Fruit fly (Drosophila melanogaster) S2 (cell line): ENCODE results near the gene Met75Ca.
"Not testable (repeated sequence)": the region's sequence is repeated elsewhere in the genome, so short reads cannot be mapped to it uniquely, and the experiment has no call there.

Source experiments
- CG8478 ChIP-seq: fragments of >200 bp; optimal IDR thresholded peaks from 2 replicates; lab custom pipeline; 2018
- CTCF ChIP-seq, 2 experiments: fragments of >200 bp; optimal IDR thresholded peaks; 2 replicates each; lab custom pipeline; 2018

The Met75Ca gene

DNA sequence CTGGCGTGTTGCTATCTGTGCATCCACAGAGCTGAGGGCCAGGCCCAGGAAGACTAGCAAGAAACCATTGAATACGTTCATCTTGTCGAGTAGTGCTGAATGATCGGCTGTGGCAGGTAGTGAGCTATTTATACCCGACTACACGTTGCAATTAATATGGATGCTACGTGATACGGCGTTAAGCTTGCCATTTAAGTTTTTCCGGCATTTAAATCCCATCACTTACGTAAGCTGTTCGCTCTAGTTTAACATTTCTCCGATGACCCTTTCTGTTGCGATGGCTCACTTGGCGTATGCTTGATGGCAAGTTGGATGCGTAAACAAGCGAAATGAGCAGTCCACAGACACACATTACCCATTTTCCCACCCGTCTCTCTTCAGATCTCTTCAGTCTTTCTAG is at the start of gene Met75Ca:
TSS of gene Met75Ca (minus strand) at position 101 of the 400 bp plus-strand sequence.
- TF ChIP-seq CG8478 (lab: Kevin White, UChicago); CTCF (optimal IDR thresholded peaks at IDR 0.05; lab: Kevin White, UChicago): not testable (repeated sequence)

DNA sequence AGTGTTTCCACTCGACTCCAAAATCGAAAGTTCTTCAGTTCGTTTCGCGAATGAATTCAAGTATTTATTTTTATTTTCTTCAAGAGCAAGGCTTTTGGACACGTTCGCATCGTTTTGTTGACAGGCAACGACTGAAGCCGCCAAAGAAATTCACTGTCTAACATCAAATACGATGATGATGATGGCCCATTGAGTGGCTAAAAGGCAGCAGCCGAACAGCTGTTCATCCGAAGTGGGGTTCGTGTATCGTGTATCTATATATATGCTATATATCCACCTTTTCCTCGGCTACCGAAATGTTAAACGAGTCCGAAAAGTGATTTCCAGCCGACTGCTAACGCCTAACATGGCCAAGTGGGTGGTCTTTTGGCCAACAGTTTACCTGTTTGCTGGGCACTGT is 30.2 kb upstream of the Met75Ca start, which contains the start of gene AstC-R2:
TSS of gene AstC-R2 (minus strand) at position 133 of the 400 bp plus-strand sequence.
- TF ChIP-seq CG8478 (lab: Kevin White, UChicago), result no peak
- no peak for TF ChIP-seq CTCF (optimal IDR thresholded peaks at IDR 0.05; lab: Kevin White, UChicago)

DNA sequence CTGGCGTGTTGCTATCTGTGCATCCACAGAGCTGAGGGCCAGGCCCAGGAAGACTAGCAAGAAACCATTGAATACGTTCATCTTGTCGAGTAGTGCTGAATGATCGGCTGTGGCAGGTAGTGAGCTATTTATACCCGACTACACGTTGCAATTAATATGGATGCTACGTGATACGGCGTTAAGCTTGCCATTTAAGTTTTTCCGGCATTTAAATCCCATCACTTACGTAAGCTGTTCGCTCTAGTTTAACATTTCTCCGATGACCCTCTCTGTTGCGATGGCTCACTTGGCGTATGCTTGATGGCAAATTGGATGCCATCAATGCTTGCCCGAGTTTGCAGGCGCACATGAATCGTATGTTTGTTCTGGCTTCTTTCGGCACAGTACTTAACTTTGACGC is 2.7 kb downstream of the Met75Ca start, which contains the start of gene Met75Cb:
TSS of gene Met75Cb (minus strand) at position 101 of the 400 bp plus-strand sequence.
- not testable (repeated sequence) for TF ChIP-seq CG8478 (lab: Kevin White, UChicago); CTCF (optimal IDR thresholded peaks at IDR 0.05; lab: Kevin White, UChicago)

DNA sequence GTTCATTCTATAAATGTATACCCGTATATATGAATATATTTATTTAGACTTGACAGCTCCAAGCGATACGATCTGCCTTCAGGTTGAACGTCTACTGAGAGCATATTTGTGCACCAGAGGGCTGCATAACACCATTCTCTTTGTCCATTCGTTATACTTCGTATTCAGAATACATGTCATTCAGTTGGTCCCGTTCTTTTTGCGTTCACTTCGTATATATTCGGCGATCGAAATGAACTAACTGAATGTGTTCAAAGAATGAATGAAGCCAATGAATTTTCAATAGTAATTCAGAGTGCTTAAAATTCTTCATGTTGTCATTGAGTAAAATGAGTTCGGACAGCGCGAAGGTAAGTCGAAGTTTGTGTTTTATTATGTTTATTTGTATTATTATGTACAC is 9.1 kb downstream of the Met75Ca start, which contains the start of gene CG4306:
TSS of gene CG4306 (minus strand) at position 101 of the 400 bp plus-strand sequence.
- TF ChIP-seq CTCF (optimal IDR thresholded peaks at IDR 0.05; lab: Kevin White, UChicago) (no peak), CG8478 (lab: Kevin White, UChicago) (no peak)

DNA sequence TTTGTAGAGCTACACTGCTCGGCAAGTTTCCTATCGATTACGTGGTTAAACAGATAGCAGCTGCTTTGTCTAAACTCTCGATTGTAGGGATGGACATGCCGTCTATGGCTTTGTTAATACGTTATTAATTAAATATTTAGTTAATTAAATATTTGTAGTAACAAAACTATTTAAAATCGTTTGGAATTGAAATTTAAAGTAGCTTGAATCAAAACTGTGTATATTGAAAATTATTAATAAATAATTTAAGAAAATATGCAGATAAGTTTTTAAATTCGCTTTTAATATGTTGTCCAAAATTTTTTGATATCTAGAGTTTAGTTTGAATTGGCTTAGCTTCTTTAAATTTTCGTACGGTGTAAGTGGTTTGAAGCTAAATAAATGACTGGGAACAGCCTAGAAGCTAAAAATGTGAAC is 11.2 kb downstream of the Met75Ca start, which contains the start of gene CG32196:
TSS of gene CG32196 (minus strand) at position 38 of the 417 bp plus-strand sequence.
- TF ChIP-seq CTCF (optimal IDR thresholded peaks at IDR 0.05; lab: Kevin White, UChicago), result no peak
- TF ChIP-seq CG8478 (lab: Kevin White, UChicago), result no peak

DNA sequence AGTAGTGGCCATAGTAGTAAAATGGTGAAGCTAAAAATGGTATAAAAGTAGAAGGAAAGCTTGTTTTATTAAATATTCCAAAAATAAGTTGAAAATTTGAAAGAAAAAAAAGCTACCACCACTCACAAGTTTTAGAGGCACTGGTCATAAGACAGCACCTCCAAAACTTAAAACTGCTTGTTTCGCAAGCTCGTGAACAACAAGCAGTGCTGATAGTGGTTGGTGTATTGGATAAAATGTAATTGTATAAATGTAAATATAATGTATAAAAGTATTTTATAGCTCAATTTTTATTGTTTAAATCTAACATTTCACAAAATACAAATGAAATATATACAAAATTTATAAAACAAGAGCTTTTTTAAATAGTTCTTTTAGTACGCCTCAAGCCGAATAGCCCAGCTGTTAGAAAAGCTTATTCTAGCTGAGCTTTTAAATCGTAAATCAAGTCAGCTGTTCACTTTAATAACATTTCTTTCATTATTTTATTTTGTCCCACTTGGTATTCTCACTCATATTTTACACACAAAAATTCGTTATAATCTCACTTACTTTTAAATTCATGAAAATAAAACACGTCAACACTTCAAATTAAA is 11.8 kb downstream of the Met75Ca start:
- TF ChIP-seq CG8478 (lab: Kevin White, UChicago), result no peak
- peak in 1 of 2 experiments; percentile 70 for TF ChIP-seq CTCF (optimal IDR thresholded peaks at IDR 0.05; lab: Kevin White, UChicago)

DNA sequence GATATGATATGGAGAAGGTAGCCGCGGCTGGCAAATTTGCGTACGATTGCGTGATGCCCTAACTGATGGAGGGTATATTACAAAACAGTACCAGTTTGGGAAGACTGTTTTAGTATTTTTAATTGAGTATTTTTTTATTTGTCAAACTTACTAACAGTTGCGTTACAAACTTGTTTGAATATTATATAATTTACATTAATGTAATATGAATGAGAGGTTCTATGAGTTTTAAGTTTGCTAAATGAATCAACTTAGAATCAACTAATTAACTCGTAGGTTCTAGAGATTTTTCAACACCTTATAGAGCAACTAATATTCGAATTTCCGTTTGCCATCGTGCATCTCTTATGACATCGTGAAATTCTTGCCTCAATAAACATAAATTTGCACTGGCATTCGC is 22.5 kb downstream of the Met75Ca start:
- TF ChIP-seq CTCF (optimal IDR thresholded peaks at IDR 0.05; lab: Kevin White, UChicago) (no peak), CG8478 (lab: Kevin White, UChicago) (no peak)

DNA sequence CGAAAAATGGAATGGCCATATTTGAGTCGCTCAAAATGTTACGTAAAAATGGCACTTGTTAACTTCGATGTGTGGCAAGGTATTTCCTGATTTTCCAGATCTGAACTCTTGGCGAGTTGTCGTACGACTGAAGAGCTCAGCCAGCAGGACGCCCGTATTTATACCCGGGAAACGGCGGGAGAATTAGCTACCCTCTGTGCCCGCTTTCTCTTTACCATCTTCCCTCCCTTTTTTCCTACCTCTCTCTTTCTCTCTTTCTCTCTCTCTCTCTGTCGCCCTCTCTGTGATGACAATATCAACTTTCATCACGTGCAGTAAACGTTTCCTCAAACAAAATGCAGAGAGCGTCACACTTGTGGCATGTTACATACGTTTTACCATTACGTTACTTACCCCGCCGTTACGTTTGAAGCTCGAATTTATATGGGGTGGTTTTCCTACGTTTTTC is 32.4 kb downstream of the Met75Ca start, which contains the start of gene skl:
TSS of gene skl (minus strand) at position 134 of the 448 bp plus-strand sequence.
- no peak for TF ChIP-seq CG8478 (lab: Kevin White, UChicago)
- no peak for TF ChIP-seq CTCF (optimal IDR thresholded peaks at IDR 0.05; lab: Kevin White, UChicago)

DNA sequence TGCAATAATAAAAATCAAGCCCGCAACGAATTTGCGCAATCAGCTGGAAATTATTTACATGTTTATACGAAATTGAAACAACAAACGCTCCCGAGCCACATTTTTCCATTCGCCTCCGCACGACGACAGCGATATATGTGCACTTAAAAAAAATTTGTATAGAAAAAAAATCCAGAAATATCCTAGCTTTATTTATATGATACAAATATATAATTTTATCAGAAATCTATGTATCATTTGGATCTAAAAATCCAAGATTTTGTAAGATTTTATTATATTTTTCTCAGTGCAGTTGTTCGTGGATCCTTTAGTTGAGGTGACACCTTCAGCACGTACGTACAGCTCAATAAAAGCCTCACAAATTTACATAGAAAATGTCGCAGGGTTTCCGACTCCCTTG is 41.6 kb downstream of the Met75Ca start:
- no peak for TF ChIP-seq CTCF (optimal IDR thresholded peaks at IDR 0.05; lab: Kevin White, UChicago)
- TF ChIP-seq CG8478 (lab: Kevin White, UChicago), result no peak

DNA sequence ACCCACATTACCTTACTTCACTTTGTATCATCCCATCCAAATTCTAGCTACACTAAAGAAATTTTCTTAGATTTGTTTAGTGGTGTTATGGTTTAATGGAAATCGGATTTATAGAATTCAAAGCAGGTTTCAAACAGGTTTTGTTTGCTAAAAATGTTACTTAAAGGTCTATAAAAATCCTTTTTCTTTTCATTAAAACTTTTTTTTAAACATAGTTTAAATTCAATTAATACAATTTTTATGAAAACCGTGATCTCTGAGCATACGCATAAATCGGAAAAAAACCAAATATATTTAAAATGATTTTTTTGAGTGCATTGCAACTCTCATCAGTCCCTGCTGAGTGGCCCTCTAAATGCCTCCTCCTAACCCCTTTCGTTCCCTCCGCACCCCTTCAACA is 46.9 kb downstream of the Met75Ca start:
- no peak for TF ChIP-seq CTCF (optimal IDR thresholded peaks at IDR 0.05; lab: Kevin White, UChicago)
- no peak for TF ChIP-seq CG8478 (lab: Kevin White, UChicago)

DNA sequence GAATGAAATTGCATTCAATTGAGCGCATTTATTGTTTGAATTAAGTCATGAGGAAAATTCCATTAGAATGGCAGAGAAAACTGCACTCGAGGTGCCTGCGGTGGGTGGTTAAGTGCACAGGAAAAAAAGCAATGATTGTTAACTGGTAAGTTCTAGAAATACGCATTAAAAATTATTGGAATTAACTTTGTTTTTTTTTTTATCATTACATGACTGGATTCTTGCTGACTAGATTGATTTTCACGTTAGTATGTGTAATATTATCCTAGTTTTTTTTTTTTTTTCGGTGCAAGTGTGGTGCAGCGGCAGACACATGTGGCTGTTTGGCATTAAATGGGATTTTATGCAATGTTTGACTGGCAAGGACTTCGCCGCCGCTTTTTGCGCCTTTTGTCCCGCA is 49.2 kb downstream of the Met75Ca start:
- TF ChIP-seq CG8478 (lab: Kevin White, UChicago), result no peak
- no peak for TF ChIP-seq CTCF (optimal IDR thresholded peaks at IDR 0.05; lab: Kevin White, UChicago)
